Fruit fly (Drosophila melanogaster) whole organism, embryonic: ENCODE measurements around the gene fend.

Experiments used
- Ada2b ChIP-seq: fragments of 200-800 bp; sonication (Bioruptor generic); IDR thresholded peaks from 2 replicates; pipeline ENCODE4 v1.3.6; 2022; ENCODE audit warnings: missing biosample characterization, missing genetic modification characterization
- Asciz ChIP-seq: fragments of 200-800 bp; sonication (Bioruptor generic); optimal IDR thresholded peaks from 2 replicates; lab custom pipeline; 2017; ENCODE audit warnings: missing biosample characterization, mild to moderate bottlenecking, missing genetic modification characterization, missing genetic modification reagents
- BtbVII ChIP-seq: fragments of 200-800 bp; sonication (Bioruptor generic); optimal IDR thresholded peaks from 3 replicates; lab custom pipeline; 2017; ENCODE audit warnings: missing biosample characterization, mild to moderate bottlenecking, missing genetic modification characterization
- CG12104 ChIP-seq: fragments of 200-800 bp; sonication (Bioruptor generic); optimal IDR thresholded peaks from 3 replicates; lab custom pipeline; 2016; ENCODE audit warnings: missing biosample characterization, missing genetic modification characterization
- CG12219 ChIP-seq: fragments of 200-800 bp; sonication (Bioruptor generic); optimal IDR thresholded peaks from 3 replicates; lab custom pipeline; 2018; ENCODE audit warnings: missing biosample characterization, mild to moderate bottlenecking, missing genetic modification characterization
- CG13775 ChIP-seq: fragments of 200-800 bp; sonication (Bioruptor generic); optimal IDR thresholded peaks from 3 replicates; lab custom pipeline; 2017; ENCODE audit warnings: missing biosample characterization, mild to moderate bottlenecking, missing genetic modification characterization
- CG13894 ChIP-seq: fragments of 200-800 bp; sonication (Bioruptor generic); optimal IDR thresholded peaks from 3 replicates; lab custom pipeline; 2018; ENCODE audit warnings: missing biosample characterization, mild to moderate bottlenecking, missing genetic modification characterization, moderate library complexity
- CG15269 ChIP-seq: fragments of 200-800 bp; sonication (Bioruptor generic); optimal IDR thresholded peaks from 2 replicates; lab custom pipeline; 2018; ENCODE audit warnings: missing biosample characterization, mild to moderate bottlenecking, missing genetic modification characterization, moderate library complexity
- CG2678 ChIP-seq: fragments of 200-800 bp; sonication (Bioruptor generic); optimal IDR thresholded peaks from 3 replicates; lab custom pipeline; 2019; ENCODE audit warnings: missing biosample characterization, mild to moderate bottlenecking, missing genetic modification characterization, moderate library complexity
- CG3065 ChIP-seq: fragments of 200-800 bp; sonication (Bioruptor generic); optimal IDR thresholded peaks from 2 replicates; lab custom pipeline; 2016; ENCODE audit warnings: missing biosample characterization, missing genetic modification characterization
- CG4328 ChIP-seq: fragments of 200-800 bp; sonication (Bioruptor generic); optimal IDR thresholded peaks from 3 replicates; lab custom pipeline; 2017; ENCODE audit warnings: missing biosample characterization, missing genetic modification reagents, missing genetic modification characterization
- CG4424 ChIP-seq: fragments of 200-800 bp; sonication (Bioruptor generic); optimal IDR thresholded peaks from 3 replicates; lab custom pipeline; 2016; ENCODE audit warnings: missing biosample characterization, missing genetic modification characterization
- CG4730 ChIP-seq: fragments of 200-800 bp; sonication (Bioruptor generic); IDR thresholded peaks from 2 replicates; pipeline ENCODE4 v1.3.6; 2022; ENCODE audit warnings: missing biosample characterization, missing genetic modification characterization
- CG5180 ChIP-seq: fragments of 200-800 bp; sonication (Bioruptor generic); optimal IDR thresholded peaks from 3 replicates; lab custom pipeline; 2017; ENCODE audit warnings: missing biosample characterization, missing genetic modification characterization, mild to moderate bottlenecking, moderate library complexity, missing genetic modification reagents
- CG7839 ChIP-seq: fragments of 200-800 bp; sonication (Bioruptor generic); optimal IDR thresholded peaks from 3 replicates; lab custom pipeline; 2018; ENCODE audit warnings: missing biosample characterization, mild to moderate bottlenecking, missing genetic modification characterization, moderate library complexity
- Deaf1 ChIP-seq: fragments of 200-800 bp; optimal IDR thresholded peaks from 3 replicates; lab custom pipeline; 2019; ENCODE audit warnings: missing biosample characterization, mild to moderate bottlenecking, missing genetic modification characterization, moderate library complexity
- Dip3 ChIP-seq: fragments of 200-800 bp; sonication (Bioruptor generic); optimal IDR thresholded peaks from 3 replicates; lab custom pipeline; 2016; ENCODE audit warnings: missing biosample characterization, missing genetic modification characterization
- Dp ChIP-seq: fragments of 200-800 bp; sonication (Bioruptor generic); optimal IDR thresholded peaks from 2 replicates; lab custom pipeline; 2018; ENCODE audit warnings: missing biosample characterization, mild to moderate bottlenecking, missing genetic modification characterization, moderate library complexity
- Elba2 ChIP-seq: fragments of 200-800 bp; sonication (Bioruptor generic); optimal IDR thresholded peaks from 3 replicates; lab custom pipeline; 2016; ENCODE audit warnings: missing biosample characterization, missing genetic modification characterization
- Ets97D ChIP-seq: fragments of 200-800 bp; sonication (Bioruptor generic); optimal IDR thresholded peaks from 3 replicates; lab custom pipeline; 2016; ENCODE audit warnings: missing biosample characterization, missing genetic modification characterization
- Fer1 ChIP-seq: fragments of 200-800 bp; sonication (Bioruptor generic); optimal IDR thresholded peaks from 2 replicates; lab custom pipeline; 2017; ENCODE audit warnings: missing biosample characterization, mild to moderate bottlenecking, missing genetic modification characterization
- MESR4 ChIP-seq: fragments of 200-800 bp; sonication (Bioruptor generic); optimal IDR thresholded peaks from 2 replicates; lab custom pipeline; 2018; ENCODE audit warnings: missing biosample characterization, mild to moderate bottlenecking, missing genetic modification characterization, moderate library complexity
- Med ChIP-seq: fragments of 200-800 bp; sonication (Bioruptor generic); peaks from one replicate; lab custom pipeline; 2016; ENCODE audit warnings: missing biosample characterization, missing genetic modification characterization, mild to moderate bottlenecking, inconsistent platforms, moderate library complexity
- NC2α ChIP-seq: fragments of 200-800 bp; sonication (Bioruptor generic); optimal IDR thresholded peaks from 2 replicates; lab custom pipeline; 2016; ENCODE audit warnings: missing biosample characterization, missing genetic modification characterization
- Ptx1 ChIP-seq: fragments of 200-800 bp; sonication (Bioruptor generic); IDR thresholded peaks from 2 replicates; pipeline ENCODE4 v1.3.6; 2022; ENCODE audit warnings: missing biosample characterization, missing genetic modification characterization
- Sox100B ChIP-seq: fragments of 200-800 bp; sonication (Bioruptor generic); optimal IDR thresholded peaks from 3 replicates; lab custom pipeline; 2018; ENCODE audit warnings: missing biosample characterization, mild to moderate bottlenecking, missing genetic modification characterization
- Xrp1 ChIP-seq: fragments of 200-800 bp; sonication (Bioruptor generic); IDR thresholded peaks from 2 replicates; pipeline ENCODE4 v1.3.6; 2022; ENCODE audit warnings: missing biosample characterization, missing genetic modification characterization
- br ChIP-seq: fragments of >200 bp; optimal IDR thresholded peaks from 2 replicates; lab custom pipeline; 2017
- crol ChIP-seq: fragments of 200-800 bp; sonication (Bioruptor generic); IDR thresholded peaks from 2 replicates; pipeline ENCODE4 v1.3.6; 2022; ENCODE audit warnings: missing biosample characterization, missing genetic modification characterization
- cwo ChIP-seq: fragments of 200-800 bp; sonication (Bioruptor generic); optimal IDR thresholded peaks from 3 replicates; lab custom pipeline; 2017; ENCODE audit warnings: missing biosample characterization, missing genetic modification characterization, mild to moderate bottlenecking, moderate library complexity, missing genetic modification reagents
- ems ChIP-seq: fragments of 200-800 bp; sonication (Bioruptor generic); optimal IDR thresholded peaks from 3 replicates; lab custom pipeline; 2016; ENCODE audit warnings: missing biosample characterization, missing genetic modification characterization
- exex ChIP-seq: fragments of 200-800 bp; sonication (Bioruptor generic); optimal IDR thresholded peaks from 4 replicates; lab custom pipeline; 2018; ENCODE audit warnings: missing biosample characterization, mild to moderate bottlenecking, missing genetic modification characterization, moderate library complexity
- ind ChIP-seq: fragments of 200-800 bp; sonication (Bioruptor generic); optimal IDR thresholded peaks from 3 replicates; lab custom pipeline; 2016; ENCODE audit warnings: missing biosample characterization, missing genetic modification characterization
- insv ChIP-seq, 2 experiments: fragments of 200-800 bp; sonication (Bioruptor generic); optimal IDR thresholded peaks; 3 replicates each; lab custom pipeline; 2016 to 2018; ENCODE audit warnings: missing biosample characterization in 2 of 2, missing genetic modification characterization in 2 of 2
- lov ChIP-seq, 2 experiments: fragments of 200-800 bp in 1 of 2; fragments of >200 bp in 1 of 2; sonication (Bioruptor generic) in 1 of 2; IDR thresholded peaks in 1 of 2; optimal IDR thresholded peaks in 1 of 2; 2 replicates in 1 of 2; 3 replicates in 1 of 2; pipeline versions ENCODE4 v1.3.6 to Lab custom; 2017 to 2022; ENCODE audit warnings: missing biosample characterization in 1 of 2, missing genetic modification characterization in 1 of 2
- nom ChIP-seq: fragments of 200-800 bp; sonication (Bioruptor generic); optimal IDR thresholded peaks from 2 replicates; lab custom pipeline; 2017; ENCODE audit warnings: missing biosample characterization, missing genetic modification characterization, mild to moderate bottlenecking, moderate library complexity, missing genetic modification reagents
- row ChIP-seq: fragments of 200-800 bp; sonication (Bioruptor generic); IDR thresholded peaks from 3 replicates; pipeline ENCODE4 v1.3.6; 2022; ENCODE audit warnings: missing biosample characterization, missing genetic modification characterization
- run ChIP-seq: fragments of 200-800 bp; sonication (Bioruptor generic); optimal IDR thresholded peaks from 3 replicates; lab custom pipeline; 2018; ENCODE audit warnings: missing biosample characterization, mild to moderate bottlenecking, missing genetic modification characterization
- scrt ChIP-seq: fragments of 200-800 bp; sonication (Bioruptor generic); optimal IDR thresholded peaks from 2 replicates; lab custom pipeline; 2018; ENCODE audit warnings: missing biosample characterization, mild to moderate bottlenecking, missing genetic modification characterization, moderate library complexity
- sens ChIP-seq: fragments of 200-800 bp; sonication (Bioruptor generic); peaks from one replicate; lab custom pipeline; 2016; ENCODE audit warnings: missing biosample characterization, missing genetic modification characterization
- tin ChIP-seq: fragments of 200-800 bp; sonication (Bioruptor generic); optimal IDR thresholded peaks from 3 replicates; lab custom pipeline; 2016; ENCODE audit warnings: missing biosample characterization, missing genetic modification characterization
- zen ChIP-seq: fragments of 200-800 bp; sonication (Bioruptor generic); optimal IDR thresholded peaks from 3 replicates; lab custom pipeline; 2018; ENCODE audit warnings: missing biosample characterization, mild to moderate bottlenecking, missing genetic modification characterization, moderate library complexity

fend gene

DNA sequence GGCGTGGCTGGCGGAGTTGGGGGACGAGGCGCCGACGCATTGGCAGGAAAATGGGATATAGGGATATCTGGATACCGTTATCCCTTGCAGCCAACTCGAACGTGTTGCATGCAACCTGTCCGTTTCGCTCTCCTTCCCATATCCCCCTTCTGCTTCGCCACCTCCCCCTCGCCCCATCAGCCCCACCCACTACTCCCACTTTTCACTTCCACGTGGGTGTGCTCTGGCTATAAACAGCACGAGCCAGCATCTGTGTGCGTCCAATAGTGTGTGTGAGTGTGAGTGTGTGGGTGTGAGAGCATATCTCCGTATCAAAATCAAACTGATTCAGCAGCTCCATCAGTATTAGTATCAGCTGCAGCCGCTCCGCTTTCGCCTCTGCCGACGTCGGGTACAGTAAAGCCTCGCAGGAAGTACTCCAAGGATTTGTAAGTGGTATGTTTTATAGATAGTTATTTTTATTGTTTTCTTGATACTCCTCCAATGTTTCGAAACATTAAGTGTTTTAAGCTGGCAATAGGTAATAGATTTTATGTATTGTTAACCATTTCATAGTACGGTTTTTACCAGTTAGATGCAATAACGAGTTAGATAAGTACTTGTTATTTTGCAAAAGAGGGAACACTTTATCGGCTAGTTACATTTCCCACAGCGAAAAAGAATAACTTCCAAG is 15.8 kb downstream of the fend start (continued):
- TF ChIP-seq CG12219 (GFP tag; lab: Kevin White, UChicago) (peak; percentile 17), CG4424 (GFP tag; lab: Kevin White, UChicago) (peak; percentile 54), Fer1 (GFP tag; lab: Kevin White, UChicago) (peak; percentile 59), CG13775 (GFP tag; lab: Kevin White, UChicago) (no peak), Ptx1 (GFP tag; lab: Robert Waterston, UW) (peak; percentile 53), CG4730 (no peak), Xrp1 (peak; percentile 44; the same call in 1 of the 2 replicates), CG3065 (no peak), Asciz (GFP tag; lab: Kevin White, UChicago) (peak; percentile 22), MESR4 (GFP tag; lab: Kevin White, UChicago) (no peak), CG4328 (no peak), Deaf1 (tag; lab: Kevin White, UChicago) (peak; percentile 21), BtbVII (peak; percentile 37), tin (GFP tag; lab: Kevin White, UChicago) (peak; percentile 35), CG12104 (GFP tag; lab: Kevin White, UChicago) (peak; percentile 17), Ada2b (GFP tag; lab: Robert Waterston, UW) (no peak), nom (GFP tag; lab: Kevin White, UChicago) (no peak), ind (GFP tag; lab: Kevin White, UChicago) (peak; percentile 49), lov (optimal IDR thresholded peaks at IDR 0.05; lab: Kevin White, UChicago) (no peak), lov (GFP tag; IDR thresholded peaks at IDR 0.05; lab: Robert Waterston, UW) (no peak), cwo (GFP tag; lab: Kevin White, UChicago) (peak; percentile 28), CG15269 (tag; lab: Kevin White, UChicago) (no peak), CG7839 (tag; lab: Kevin White, UChicago) (peak; percentile 65), CG5180 (GFP tag; lab: Kevin White, UChicago) (peak; percentile 97), Dip3 (GFP tag; lab: Kevin White, UChicago) (no peak), Med (GFP tag; lab: Kevin White, UChicago) (peak; percentile 58), crol (GFP tag; lab: Robert Waterston, UW) (peak; percentile 84)

DNA sequence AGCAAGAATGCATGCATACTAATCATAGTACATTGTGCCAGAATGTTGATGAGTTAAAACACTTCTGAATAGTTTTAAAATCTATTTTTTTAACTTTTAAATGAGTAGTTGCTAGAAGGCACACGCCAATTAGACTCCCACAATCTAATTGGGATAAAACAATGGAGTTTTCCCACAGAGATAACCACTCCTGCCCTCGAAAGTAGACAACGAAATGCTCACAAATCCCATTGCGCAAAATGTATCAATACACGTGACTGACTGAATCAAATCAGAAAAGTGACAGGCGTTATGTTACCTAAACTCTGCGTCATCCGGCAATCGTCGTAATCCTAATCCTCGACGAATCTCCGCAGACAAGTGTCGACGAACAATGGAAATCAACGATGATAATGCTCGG is 17.1 kb downstream of the fend start:
- TF ChIP-seq Sox100B (GFP tag; lab: Kevin White, UChicago), result no peak
- no peak for TF ChIP-seq scrt
- no peak for TF ChIP-seq CG2678 (tag; lab: Kevin White, UChicago)
- no peak for TF ChIP-seq exex (tag; lab: Kevin White, UChicago)
- no peak for TF ChIP-seq NC2α (GFP tag; lab: Kevin White, UChicago)
- TF ChIP-seq CG13894 (tag; lab: Kevin White, UChicago), result peak; percentile 50
- TF ChIP-seq sens (GFP tag; lab: Kevin White, UChicago), result peak; percentile 61
- TF ChIP-seq Dp (GFP tag; lab: Kevin White, UChicago), result no peak
- 0 out of 3 replicates have a peak, but pooled peaks have one; percentile 2 for TF ChIP-seq row (GFP tag; lab: Robert Waterston, UW)
- TF ChIP-seq zen, result peak; percentile 4
- TF ChIP-seq insv (GFP tag; optimal IDR thresholded peaks at IDR 0.05; lab: Kevin White, UChicago), result peak; percentile 49 to 96
- TF ChIP-seq ems (GFP tag; lab: Kevin White, UChicago), result no peak
- TF ChIP-seq Ets97D (GFP tag; lab: Kevin White, UChicago), result no peak
- no peak for TF ChIP-seq run (tag; lab: Kevin White, UChicago)
- TF ChIP-seq Elba2 (GFP tag; lab: Kevin White, UChicago), result peak; percentile 30
- TF ChIP-seq br (lab: Kevin White, UChicago), result no peak
